Worm (Caenorhabditis elegans) whole organism, late embryonic: ENCODE measurements around the gene pals-22.

ENCODE experiments used
- K02D7.2 ChIP-seq: sonication (generic microtip); optimal IDR thresholded peaks from 2 replicates; lab custom pipeline; 2017; ENCODE audit warnings: mild to moderate bottlenecking, missing genetic modification characterization, missing compliant biosample characterization
- K09A11.1 ChIP-seq: sonication (generic microtip); optimal IDR thresholded peaks from 2 replicates; lab custom pipeline; 2017; ENCODE audit warnings: antibody characterized with exemption, mild to moderate bottlenecking, missing genetic modification characterization, missing compliant biosample characterization; ENCODE audit not compliant: insufficient read depth
- Y22D7AL.16 ChIP-seq: sonication (generic microtip); optimal IDR thresholded peaks from 2 replicates; lab custom pipeline; 2016; ENCODE audit warnings: missing genetic modification characterization, missing compliant biosample characterization
- ahr-1 ChIP-seq: sonication (generic microtip); optimal IDR thresholded peaks from 2 replicates; lab custom pipeline; 2016; ENCODE audit warnings: missing genetic modification characterization, missing compliant biosample characterization
- ceh-14 ChIP-seq: sonication (generic microtip); optimal IDR thresholded peaks from 2 replicates; lab custom pipeline; 2016; ENCODE audit warnings: missing genotype, missing genetic modification characterization, missing compliant biosample characterization
- ceh-18 ChIP-seq: sonication (generic microtip); optimal IDR thresholded peaks from 2 replicates; lab custom pipeline; 2016; ENCODE audit warnings: missing genetic modification characterization, missing compliant biosample characterization
- ceh-2 ChIP-seq: sonication (generic microtip); optimal IDR thresholded peaks from 2 replicates; lab custom pipeline; 2016; ENCODE audit warnings: missing genotype, missing genetic modification characterization, missing compliant biosample characterization
- ceh-22 ChIP-seq: sonication (generic microtip); optimal IDR thresholded peaks from 2 replicates; lab custom pipeline; 2017; ENCODE audit warnings: missing biosample characterization, missing genetic modification characterization
- ceh-31 ChIP-seq: sonication (generic microtip); optimal IDR thresholded peaks from 2 replicates; lab custom pipeline; 2016; ENCODE audit warnings: missing genetic modification characterization, missing compliant biosample characterization
- ceh-34 ChIP-seq: sonication (generic microtip); optimal IDR thresholded peaks from 2 replicates; lab custom pipeline; 2016; ENCODE audit warnings: mild to moderate bottlenecking, missing genetic modification characterization, missing compliant biosample characterization
- ceh-45 ChIP-seq: fragments of 200-800 bp; sonication (Bioruptor generic); IDR thresholded peaks from 2 replicates; pipeline ENCODE4 v1.3.6; 2022; ENCODE audit warnings: missing genetic modification reagents, missing genetic modification characterization, missing compliant biosample characterization
- ceh-9 ChIP-seq: sonication (generic microtip); optimal IDR thresholded peaks from 2 replicates; lab custom pipeline; 2016; ENCODE audit warnings: mild to moderate bottlenecking, missing genetic modification characterization, inconsistent platforms, missing compliant biosample characterization
- dve-1 ChIP-seq: sonication (generic microtip); optimal IDR thresholded peaks from 2 replicates; lab custom pipeline; 2017; ENCODE audit warnings: antibody characterized with exemption, mild to moderate bottlenecking, missing genetic modification characterization, missing compliant biosample characterization
- eyg-1 ChIP-seq: sonication (generic microtip); optimal IDR thresholded peaks from 2 replicates; lab custom pipeline; 2016; ENCODE audit warnings: missing genotype, missing genetic modification characterization, missing compliant biosample characterization
- fkh-6 ChIP-seq: sonication (generic microtip); optimal IDR thresholded peaks from 2 replicates; lab custom pipeline; 2016; ENCODE audit warnings: missing genetic modification characterization, missing compliant biosample characterization
- hlh-15 ChIP-seq: sonication (generic microtip); optimal IDR thresholded peaks from 2 replicates; lab custom pipeline; 2016; ENCODE audit warnings: missing genetic modification characterization, missing compliant biosample characterization
- hlh-30 ChIP-seq: sonication (generic microtip); optimal IDR thresholded peaks from 2 replicates; lab custom pipeline; 2017; ENCODE audit warnings: antibody characterized with exemption, missing genetic modification characterization, missing compliant biosample characterization; ENCODE audit not compliant: insufficient read depth
- hlh-6 ChIP-seq: sonication (generic microtip); optimal IDR thresholded peaks from 2 replicates; lab custom pipeline; 2016; ENCODE audit warnings: missing genotype, missing genetic modification characterization, missing compliant biosample characterization
- madf-2 ChIP-seq: sonication (generic microtip); optimal IDR thresholded peaks from 2 replicates; lab custom pipeline; 2017; ENCODE audit warnings: missing genetic modification characterization, missing compliant biosample characterization
- nhr-232 ChIP-seq: sonication (generic microtip); optimal IDR thresholded peaks from 2 replicates; lab custom pipeline; 2016; ENCODE audit warnings: missing genetic modification characterization, missing compliant biosample characterization
- npax-4 ChIP-seq: sonication (generic microtip); optimal IDR thresholded peaks from 2 replicates; lab custom pipeline; 2016; ENCODE audit warnings: missing genetic modification characterization, missing compliant biosample characterization
- odd-2 ChIP-seq: sonication (generic microtip); optimal IDR thresholded peaks from 2 replicates; lab custom pipeline; 2017; ENCODE audit warnings: antibody characterized with exemption, mild to moderate bottlenecking, missing genetic modification characterization, missing compliant biosample characterization
- pat-9 ChIP-seq: fragments of 200-800 bp; sonication (Bioruptor generic); optimal IDR thresholded peaks from 2 replicates; lab custom pipeline; 2018; ENCODE audit warnings: mild to moderate bottlenecking, missing genetic modification characterization, moderate library complexity, missing compliant biosample characterization
- pax-1 ChIP-seq: fragments of 150-350 bp; optimal IDR thresholded peaks from 2 replicates; lab custom pipeline; 2014; ENCODE audit warnings: missing biosample characterization, missing genetic modification characterization
- pha-2 ChIP-seq: sonication (generic microtip); optimal IDR thresholded peaks from 2 replicates; lab custom pipeline; 2017; ENCODE audit warnings: mild to moderate bottlenecking, missing genetic modification characterization, missing compliant biosample characterization
- pha-4 ChIP-seq: fragments of 150-350 bp; optimal IDR thresholded peaks from 2 replicates; lab custom pipeline; 2018; ENCODE audit warnings: missing biosample characterization, missing genetic modification reagents, missing genetic modification characterization
- pqm-1 ChIP-seq: sonication (generic microtip); optimal IDR thresholded peaks from 2 replicates; lab custom pipeline; 2016; ENCODE audit warnings: missing genetic modification characterization, missing compliant biosample characterization
- pros-1 ChIP-seq: fragments of 150-350 bp; optimal IDR thresholded peaks from 2 replicates; lab custom pipeline; 2014; ENCODE audit warnings: missing biosample characterization, missing genetic modification reagents, missing genetic modification characterization
- ref-2 ChIP-seq: sonication (generic microtip); optimal IDR thresholded peaks from 2 replicates; lab custom pipeline; 2016; ENCODE audit warnings: missing genetic modification characterization, missing compliant biosample characterization
- sox-2 ChIP-seq: fragments of 200-800 bp; sonication (Bioruptor generic); IDR thresholded peaks from 2 replicates; pipeline ENCODE4 v1.3.6; 2022; ENCODE audit warnings: missing genetic modification reagents, missing genetic modification characterization, missing compliant biosample characterization
- syd-9 ChIP-seq: sonication (generic microtip); optimal IDR thresholded peaks from 2 replicates; lab custom pipeline; 2016; ENCODE audit warnings: mild to moderate bottlenecking, missing genetic modification characterization, moderate library complexity, missing compliant biosample characterization
- tbx-2 ChIP-seq: sonication (generic microtip); optimal IDR thresholded peaks from 2 replicates; lab custom pipeline; 2016; ENCODE audit warnings: missing genetic modification characterization, missing compliant biosample characterization
- unc-42 ChIP-seq: sonication (generic microtip); optimal IDR thresholded peaks from 2 replicates; lab custom pipeline; 2016; ENCODE audit warnings: missing genotype, missing genetic modification characterization, missing compliant biosample characterization
- unc-55 ChIP-seq: sonication (generic microtip); optimal IDR thresholded peaks from 2 replicates; lab custom pipeline; 2017; ENCODE audit warnings: missing biosample characterization, missing genetic modification reagents, missing genetic modification characterization
- zip-5 ChIP-seq: sonication (generic microtip); optimal IDR thresholded peaks from 2 replicates; lab custom pipeline; 2016; ENCODE audit warnings: missing genetic modification characterization, missing compliant biosample characterization

pals-22 gene

ce11 chrIII:171617-172016 lies 39.4 kb downstream of the pals-22 start, which contains the start of the genes F40G9.9 and F40G9.12:
TSS of gene F40G9.9 (minus strand) at chrIII:171717.
TSS of gene F40G9.12 (plus strand) at chrIII:171847.
- no peak for TF ChIP-seq unc-55
- no peak for TF ChIP-seq odd-2
- TF ChIP-seq Y22D7AL.16: no peak
- TF ChIP-seq, all 69 proteins: peak for 0

ce11 chrIII:173501-173900 lies 41.3 kb downstream of the pals-22 start, which contains the start of gene F40G9.19:
TSS of gene F40G9.19 (plus strand) at chrIII:173801.
- TF ChIP-seq dve-1 (tag; lab: Kevin White, UChicago) (no peak), K09A11.1 (tag; lab: Kevin White, UChicago) (no peak), nhr-232 (tag; lab: Kevin White, UChicago) (no peak), pat-9 (tag; lab: Kevin White, UChicago) (no peak)

ce11 chrIII:175733-176132 lies 43.5 kb downstream of the pals-22 start, which contains the start of gene clec-148:
TSS of gene clec-148 (minus strand) at chrIII:175833.
- TF ChIP-seq pha-2 (no peak), ceh-18 (no peak), dve-1 (tag; lab: Kevin White, UChicago) (no peak), ceh-45 (GFP tag; lab: Robert Waterston, UW) (no peak), Y22D7AL.16 (no peak), hlh-15 (tag; lab: Kevin White, UChicago) (no peak)
- TF ChIP-seq, all 69 proteins: peak for 0

ce11 chrIII:177715-178114 lies 45.5 kb downstream of the pals-22 start, which contains the start of gene F40G9.14:
TSS of gene F40G9.14 (minus strand) at chrIII:177815.
- no peak for TF ChIP-seq ceh-14 (tag; lab: Kevin White, UChicago)
- no peak for TF ChIP-seq K02D7.2 (tag; lab: Kevin White, UChicago)
- TF ChIP-seq hlh-6 (tag; lab: Kevin White, UChicago): no peak
- TF ChIP-seq ceh-2 (tag; lab: Kevin White, UChicago): no peak
- TF ChIP-seq npax-4 (tag; lab: Kevin White, UChicago): no peak

DNA sequence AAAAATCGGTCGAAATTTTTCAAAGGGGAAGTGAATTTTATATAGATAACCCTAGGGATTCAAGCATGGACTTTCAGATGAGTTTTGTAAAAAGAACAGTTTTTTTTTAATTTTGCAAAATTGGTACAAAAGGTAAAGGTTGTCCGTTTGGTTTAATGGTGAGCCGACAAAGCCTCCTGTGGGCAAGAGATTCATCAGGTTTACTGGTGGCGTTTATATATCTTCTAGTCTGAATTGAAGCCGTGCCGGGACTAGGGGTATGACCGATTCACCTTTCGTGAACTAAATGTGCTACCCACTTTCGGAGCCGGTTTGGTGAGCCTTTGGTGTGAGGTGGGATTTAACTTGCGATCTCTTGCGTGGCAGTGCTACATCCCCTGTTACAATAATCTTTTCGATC lies 45.9 kb downstream of the pals-22 start:
- TF ChIP-seq ceh-31 (no peak), madf-2 (tag; lab: Kevin White, UChicago) (peak; percentile 23)

- no peak for TF ChIP-seq pqm-1 (tag; lab: Kevin White, UChicago)
- TF ChIP-seq ceh-34 (tag; lab: Kevin White, UChicago): peak; percentile 13
- peak; percentile 25 for TF ChIP-seq hlh-30 (tag; lab: Kevin White, UChicago)
- peak; percentile 38 for TF ChIP-seq ref-2
- peak; percentile 51 for TF ChIP-seq sox-2 (GFP tag; lab: Robert Waterston, UW)
- TF ChIP-seq zip-5 (tag; lab: Kevin White, UChicago): no peak
- TF ChIP-seq tbx-2 (tag; lab: Kevin White, UChicago): peak; percentile 13
- TF ChIP-seq ceh-14 (tag; lab: Kevin White, UChicago): no peak
- TF ChIP-seq, all 69 proteins: peak for 5
Observed at ce11 chrIII:179123-179592, 46.9 kb downstream of the pals-22 start, which contains the start of gene F40G9.6. TSS of gene F40G9.6 (plus strand) at chrIII:179542.

DNA sequence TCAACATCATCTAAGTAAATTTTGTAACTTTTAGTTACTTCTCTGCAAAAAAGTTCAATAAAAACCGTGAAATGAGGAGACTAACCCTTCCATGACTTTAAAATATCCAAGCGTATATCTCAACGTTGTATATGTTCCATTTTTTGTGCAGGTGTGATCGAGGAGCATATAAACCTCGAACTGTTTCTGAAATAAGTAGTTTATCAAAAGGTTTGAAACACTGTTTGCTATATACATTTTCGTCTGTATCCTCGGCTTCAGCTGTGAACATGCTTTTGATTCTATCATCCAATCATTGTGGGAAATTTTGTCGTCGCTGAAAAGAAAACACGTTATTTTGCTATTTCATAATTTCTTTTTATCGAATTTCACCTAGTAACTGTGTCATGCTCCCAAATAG lies 48.7 kb downstream of the pals-22 start, which contains the start of gene F40G9.5:
F40G9.5 (plus strand) TSS at position 301 of the 400 bp plus-strand sequence.
- TF ChIP-seq pha-4 (tag; lab: Kevin White, UChicago) (no peak), hlh-6 (tag; lab: Kevin White, UChicago) (no peak)

DNA sequence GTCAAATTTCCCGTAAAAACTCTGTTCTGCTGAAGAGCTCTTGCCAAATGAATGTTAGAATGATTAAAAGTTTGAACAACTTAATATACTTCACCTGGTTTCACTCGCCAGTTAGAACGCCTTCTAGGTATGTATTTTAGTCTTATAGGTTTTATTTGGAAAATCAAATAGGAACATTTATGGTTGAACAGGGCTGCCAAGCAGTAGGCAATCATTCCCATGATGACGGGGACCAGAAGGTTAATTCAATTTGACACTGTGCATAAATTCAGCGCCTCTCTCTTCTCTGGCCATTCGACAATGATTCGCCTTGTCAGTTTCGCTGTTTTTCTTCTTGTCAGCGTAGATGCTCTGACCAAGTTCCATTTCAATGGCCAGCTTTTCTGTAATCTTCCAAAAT lies 49.9 kb downstream of the pals-22 start, which contains the start of gene F40G9.15:
F40G9.15 (plus strand) TSS at position 301 of the 400 bp plus-strand sequence.
- TF ChIP-seq eyg-1 (no peak), odd-2 (no peak), ceh-9 (no peak), syd-9 (tag; lab: Kevin White, UChicago) (no peak), pros-1 (no peak), ceh-22 (no peak), pax-1 (tag; lab: Kevin White, UChicago) (no peak), pqm-1 (tag; lab: Kevin White, UChicago) (no peak), pha-4 (tag; lab: Kevin White, UChicago) (no peak), nhr-232 (tag; lab: Kevin White, UChicago) (no peak), ceh-14 (tag; lab: Kevin White, UChicago) (no peak), hlh-30 (tag; lab: Kevin White, UChicago) (no peak), zip-5 (tag; lab: Kevin White, UChicago) (no peak), unc-42 (tag; lab: Kevin White, UChicago) (no peak), ahr-1 (tag; lab: Kevin White, UChicago) (no peak), fkh-6 (tag; lab: Kevin White, UChicago) (no peak)
